Worm (Caenorhabditis elegans): ENCODE measurements around the gene irld-40.

DNA sequence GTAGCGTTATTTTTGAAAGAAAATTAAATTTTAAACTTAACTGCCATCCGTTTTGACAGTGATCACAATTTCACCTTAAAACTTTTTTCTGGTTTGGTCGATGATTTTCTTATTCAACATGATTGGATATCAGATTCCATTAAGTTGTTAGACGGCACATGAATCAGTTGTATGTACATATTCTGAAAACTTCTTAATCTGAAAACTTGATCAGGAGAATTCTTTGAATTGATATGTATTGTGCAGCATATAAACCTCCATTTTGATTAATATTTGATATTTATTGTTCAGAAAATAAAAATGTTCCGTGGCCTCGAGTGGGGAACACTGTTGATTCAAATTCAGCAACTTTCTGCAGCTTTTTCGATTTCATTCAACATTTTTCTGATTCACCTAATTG is 22.4 kb upstream of the irld-40 start, which contains the start of gene str-221:
- TF ChIP-seq xnd-1 (tag; optimal IDR thresholded peaks at IDR 0.05) (no peak), ama-1 (optimal IDR thresholded peaks at IDR 0.05) (no peak), ama-1 (GFP tag; optimal IDR thresholded peaks at IDR 0.05) (no peak), sptf-2 (GFP tag; optimal IDR thresholded peaks at IDR 0.05) (no peak), madf-10 (tag; optimal IDR thresholded peaks at IDR 0.05) (no peak), F55B11.4 (tag; optimal IDR thresholded peaks at IDR 0.05; ENCODE audit: borderline replicate concordance, insufficient read depth) (no peak), tbp1 (GFP tag; optimal IDR thresholded peaks at IDR 0.05) (no peak), nfya-1 (tag; optimal IDR thresholded peaks at IDR 0.05; ENCODE audit: borderline replicate concordance, insufficient read depth) (no peak)
